Fruit fly (Drosophila melanogaster): ENCODE data around the gene Pgant5.

- TF ChIP-seq CG13204 (GFP tag; optimal IDR thresholded peaks at IDR 0.05) (no peak), CG10348 (GFP tag; IDR thresholded peaks at IDR 0.05) (no peak), Ets98B (GFP tag; IDR thresholded peaks at IDR 0.05) (no peak)
These were observed 62.0 kb downstream of the Pgant5 start for dm6 chr2L:5031399-5031798.

All from whole organism, pupa.